Fruit fly (Drosophila melanogaster) whole organism, embryonic: ENCODE data around the gene arm.

Experiments
- Atf6 ChIP-seq: fragments of 200-800 bp; sonication (Bioruptor generic); IDR thresholded peaks from 2 replicates; pipeline ENCODE4 v1.3.6; 2022; ENCODE audit warnings: missing biosample characterization, missing genetic modification characterization
- CG10321 ChIP-seq: fragments of 200-800 bp; sonication (Bioruptor generic); IDR thresholded peaks from 2 replicates; pipeline ENCODE4 v1.3.6; 2022; ENCODE audit warnings: missing biosample characterization, missing genetic modification characterization
- CG11085 ChIP-seq: fragments of 200-800 bp; sonication (Bioruptor generic); IDR thresholded peaks from 2 replicates; pipeline ENCODE4 v1.3.6; 2022; ENCODE audit warnings: missing biosample characterization, missing genetic modification characterization
- CG12071 ChIP-seq: fragments of 200-800 bp; sonication (Bioruptor generic); optimal IDR thresholded peaks from 3 replicates; lab custom pipeline; 2018; ENCODE audit warnings: missing biosample characterization, mild to moderate bottlenecking, missing genetic modification characterization
- CG1233 ChIP-seq: fragments of 200-800 bp; sonication (Bioruptor generic); optimal IDR thresholded peaks from 4 replicates; lab custom pipeline; 2018; ENCODE audit warnings: missing biosample characterization, mild to moderate bottlenecking, missing genetic modification characterization
- CG12744 ChIP-seq: fragments of 200-800 bp; sonication (Bioruptor generic); optimal IDR thresholded peaks from 2 replicates; lab custom pipeline; 2016; ENCODE audit warnings: missing biosample characterization, missing genetic modification characterization
- CG13287 ChIP-seq: fragments of 200-800 bp; sonication (Bioruptor generic); IDR thresholded peaks from 2 replicates; pipeline ENCODE4 v1.3.6; 2022; ENCODE audit warnings: missing biosample characterization, missing genetic modification characterization; ENCODE audit not compliant: partially characterized antibody
- CG14050 ChIP-seq: fragments of 200-800 bp; sonication (Bioruptor generic); IDR thresholded peaks from 3 replicates; pipeline ENCODE4 v1.3.6; 2022; ENCODE audit warnings: missing biosample characterization, missing genetic modification characterization
- CG14441 ChIP-seq: fragments of 200-800 bp; sonication (Bioruptor generic); IDR thresholded peaks from 2 replicates; pipeline ENCODE4 v1.3.6; 2022; ENCODE audit warnings: missing biosample characterization, missing genetic modification characterization
- CG14965 ChIP-seq: fragments of 200-800 bp; sonication (Bioruptor generic); optimal IDR thresholded peaks from 2 replicates; lab custom pipeline; 2016; ENCODE audit warnings: missing biosample characterization, missing genetic modification characterization, borderline replicate concordance
- CG15514 ChIP-seq: fragments of 200-800 bp; sonication (Bioruptor generic); optimal IDR thresholded peaks from 3 replicates; lab custom pipeline; 2017; ENCODE audit warnings: missing biosample characterization, missing genetic modification characterization, mild to moderate bottlenecking, moderate library complexity, missing genetic modification reagents
- CG16779 ChIP-seq: fragments of 200-800 bp; sonication (Bioruptor generic); IDR thresholded peaks from 2 replicates; pipeline ENCODE4 v1.3.6; 2022; ENCODE audit warnings: missing biosample characterization, missing genetic modification characterization
- CG16863 ChIP-seq: fragments of 200-800 bp; sonication (Bioruptor generic); optimal IDR thresholded peaks from 3 replicates; lab custom pipeline; 2016; ENCODE audit warnings: missing biosample characterization, missing genetic modification characterization
- CG18476 ChIP-seq: fragments of 200-800 bp; sonication (Bioruptor generic); optimal IDR thresholded peaks from 2 replicates; lab custom pipeline; 2016; ENCODE audit warnings: missing biosample characterization, mild to moderate bottlenecking, missing genetic modification characterization
- CG18599 ChIP-seq: fragments of 200-800 bp; sonication (Bioruptor generic); optimal IDR thresholded peaks from 3 replicates; lab custom pipeline; 2017; ENCODE audit warnings: missing biosample characterization, missing genetic modification characterization, mild to moderate bottlenecking, moderate library complexity, missing genetic modification reagents
- CG18764 ChIP-seq: fragments of 200-800 bp; sonication (Bioruptor generic); optimal IDR thresholded peaks from 3 replicates; lab custom pipeline; 2016; ENCODE audit warnings: missing biosample characterization, missing genetic modification characterization
- CG2712 ChIP-seq: fragments of 200-800 bp; optimal IDR thresholded peaks from 3 replicates; lab custom pipeline; 2019; ENCODE audit warnings: missing biosample characterization, mild to moderate bottlenecking, missing genetic modification characterization, moderate library complexity
- CG31365 ChIP-seq: fragments of 200-800 bp; sonication (Bioruptor generic); optimal IDR thresholded peaks from 2 replicates; lab custom pipeline; 2018; ENCODE audit warnings: missing biosample characterization, mild to moderate bottlenecking, missing genetic modification characterization
- CG3281 ChIP-seq: fragments of 200-800 bp; sonication (Bioruptor generic); optimal IDR thresholded peaks from 3 replicates; lab custom pipeline; 2017; ENCODE audit warnings: missing biosample characterization, mild to moderate bottlenecking, missing genetic modification characterization
- CG4707 ChIP-seq: fragments of 200-800 bp; sonication (Bioruptor generic); optimal IDR thresholded peaks from 2 replicates; lab custom pipeline; 2018; ENCODE audit warnings: missing biosample characterization, mild to moderate bottlenecking, missing genetic modification characterization, moderate library complexity
- CG4820 ChIP-seq: fragments of 200-800 bp; sonication (Bioruptor generic); optimal IDR thresholded peaks from 3 replicates; lab custom pipeline; 2016; ENCODE audit warnings: missing biosample characterization, missing genetic modification characterization
- CG6175 ChIP-seq: fragments of 200-800 bp; sonication (Bioruptor generic); IDR thresholded peaks from 3 replicates; pipeline ENCODE4 v1.3.6; 2022; ENCODE audit warnings: missing biosample characterization, missing genetic modification characterization
- CG6689 ChIP-seq: fragments of 200-800 bp; sonication (Bioruptor generic); IDR thresholded peaks from 2 replicates; pipeline ENCODE4 v1.3.6; 2022; ENCODE audit warnings: missing biosample characterization, missing genetic modification characterization
- CG7556 ChIP-seq: fragments of 200-800 bp; sonication (Bioruptor generic); optimal IDR thresholded peaks from 2 replicates; lab custom pipeline; 2017; ENCODE audit warnings: missing biosample characterization, mild to moderate bottlenecking, missing genetic modification characterization
- CG7928 ChIP-seq: fragments of 200-800 bp; sonication (Bioruptor generic); optimal IDR thresholded peaks from 2 replicates; lab custom pipeline; 2017; ENCODE audit warnings: missing biosample characterization, mild to moderate bottlenecking, missing genetic modification characterization
- CG8089 ChIP-seq: fragments of 200-800 bp; sonication (Bioruptor generic); optimal IDR thresholded peaks from 3 replicates; lab custom pipeline; 2016; ENCODE audit warnings: missing biosample characterization, missing genetic modification characterization
- Ptx1 ChIP-seq: fragments of 200-800 bp; sonication (Bioruptor generic); IDR thresholded peaks from 2 replicates; pipeline ENCODE4 v1.3.6; 2022; ENCODE audit warnings: missing biosample characterization, missing genetic modification characterization
- ac ChIP-seq: fragments of 200-800 bp; sonication (Bioruptor generic); optimal IDR thresholded peaks from 3 replicates; lab custom pipeline; 2017; ENCODE audit warnings: missing biosample characterization, mild to moderate bottlenecking, missing genetic modification characterization
- ase ChIP-seq: fragments of 200-800 bp; sonication (Bioruptor generic); IDR thresholded peaks from 3 replicates; pipeline ENCODE4 v1.3.6; 2022; ENCODE audit warnings: missing biosample characterization, missing genetic modification characterization
- bcd ChIP-seq: fragments of 200-800 bp; sonication (Bioruptor generic); optimal IDR thresholded peaks from 2 replicates; lab custom pipeline; 2017; ENCODE audit warnings: missing biosample characterization, mild to moderate bottlenecking, missing genetic modification characterization
- chn ChIP-seq: fragments of 200-800 bp; sonication (Bioruptor generic); optimal IDR thresholded peaks from 2 replicates; lab custom pipeline; 2016; ENCODE audit warnings: missing biosample characterization, missing genetic modification characterization
- ci ChIP-seq: fragments of 200-800 bp; sonication (Bioruptor generic); IDR thresholded peaks from 3 replicates; pipeline ENCODE4 v1.3.6; 2022; ENCODE audit warnings: missing biosample characterization, missing genetic modification characterization
- dmrt11E ChIP-seq: fragments of 200-800 bp; sonication (Bioruptor generic); optimal IDR thresholded peaks from 3 replicates; lab custom pipeline; 2018; ENCODE audit warnings: missing biosample characterization, mild to moderate bottlenecking, missing genetic modification characterization, moderate library complexity
- fd102C ChIP-seq: fragments of 200-800 bp; sonication (Bioruptor generic); optimal IDR thresholded peaks from 2 replicates; lab custom pipeline; 2018; ENCODE audit warnings: missing biosample characterization, mild to moderate bottlenecking, missing genetic modification characterization, moderate library complexity
- fru ChIP-seq: fragments of >200 bp; optimal IDR thresholded peaks from 2 replicates; lab custom pipeline; 2017
- ham ChIP-seq: fragments of 200-800 bp; sonication (Bioruptor generic); IDR thresholded peaks from 2 replicates; pipeline ENCODE4 v1.3.6; 2022; ENCODE audit warnings: missing biosample characterization, missing genetic modification characterization
- her ChIP-seq: fragments of 200-800 bp; sonication (Bioruptor generic); optimal IDR thresholded peaks from 2 replicates; lab custom pipeline; 2016; ENCODE audit warnings: missing biosample characterization, missing genetic modification characterization
- hkb ChIP-seq, 2 experiments: fragments of 200-800 bp in 1 of 2; fragments of >200 bp in 1 of 2; sonication (Bioruptor generic) in 1 of 2; IDR thresholded peaks in 1 of 2; optimal IDR thresholded peaks in 1 of 2; 2 replicates each; pipeline versions ENCODE4 v1.3.6 to Lab custom; 2017 to 2022; ENCODE audit warnings: missing biosample characterization in 1 of 2, missing genetic modification characterization in 1 of 2
- lab ChIP-seq: fragments of 200-800 bp; sonication (Bioruptor generic); optimal IDR thresholded peaks from 3 replicates; lab custom pipeline; 2017; ENCODE audit warnings: missing biosample characterization, missing genetic modification characterization, mild to moderate bottlenecking, moderate library complexity, missing genetic modification reagents
- onecut ChIP-seq: fragments of 200-800 bp; sonication (Bioruptor generic); IDR thresholded peaks from 2 replicates; pipeline ENCODE4 v1.3.6; 2022; ENCODE audit warnings: missing biosample characterization, missing genetic modification characterization
- pho ChIP-seq: fragments of 200-800 bp; sonication (Bioruptor generic); optimal IDR thresholded peaks from 2 replicates; lab custom pipeline; 2016; ENCODE audit warnings: missing biosample characterization, missing genetic modification characterization
- rib ChIP-seq: fragments of 200-800 bp; sonication (Bioruptor generic); IDR thresholded peaks from 2 replicates; pipeline ENCODE4 v1.3.6; 2022; ENCODE audit warnings: missing biosample characterization, missing genetic modification characterization
- ro ChIP-seq: fragments of 200-800 bp; sonication (Bioruptor generic); IDR thresholded peaks from 2 replicates; pipeline ENCODE4 v1.3.6; 2022; ENCODE audit warnings: missing biosample characterization, missing genetic modification characterization
- scrt ChIP-seq: fragments of 200-800 bp; sonication (Bioruptor generic); optimal IDR thresholded peaks from 2 replicates; lab custom pipeline; 2018; ENCODE audit warnings: missing biosample characterization, mild to moderate bottlenecking, missing genetic modification characterization, moderate library complexity
- so ChIP-seq: fragments of 200-800 bp; sonication (Bioruptor generic); IDR thresholded peaks from 3 replicates; pipeline ENCODE4 v1.3.6; 2022; ENCODE audit warnings: missing biosample characterization, missing genetic modification characterization
- tll ChIP-seq, 2 experiments: fragments of 200-800 bp in 1 of 2; fragments of >200 bp in 1 of 2; sonication (Bioruptor generic) in 1 of 2; optimal IDR thresholded peaks; 2 replicates each; lab custom pipeline; 2017 to 2019; ENCODE audit warnings: missing biosample characterization in 2 of 2, missing genetic modification characterization in 2 of 2, mild to moderate bottlenecking in 1 of 2, moderate library complexity in 1 of 2
- toy ChIP-seq: fragments of 200-800 bp; sonication (Bioruptor generic); IDR thresholded peaks from 2 replicates; pipeline ENCODE4 v1.3.6; 2022; ENCODE audit warnings: missing biosample characterization, missing genetic modification characterization
- z ChIP-seq: fragments of 200-800 bp; sonication (Bioruptor generic); IDR thresholded peaks from 3 replicates; pipeline ENCODE4 v1.3.6; 2022; ENCODE audit warnings: missing biosample characterization, missing genetic modification characterization
- zfh1 ChIP-seq: fragments of 200-800 bp; sonication (Bioruptor generic); IDR thresholded peaks from 3 replicates; pipeline ENCODE4 v1.3.6; 2022; ENCODE audit warnings: missing biosample characterization, missing genetic modification characterization

Gene arm

DNA sequence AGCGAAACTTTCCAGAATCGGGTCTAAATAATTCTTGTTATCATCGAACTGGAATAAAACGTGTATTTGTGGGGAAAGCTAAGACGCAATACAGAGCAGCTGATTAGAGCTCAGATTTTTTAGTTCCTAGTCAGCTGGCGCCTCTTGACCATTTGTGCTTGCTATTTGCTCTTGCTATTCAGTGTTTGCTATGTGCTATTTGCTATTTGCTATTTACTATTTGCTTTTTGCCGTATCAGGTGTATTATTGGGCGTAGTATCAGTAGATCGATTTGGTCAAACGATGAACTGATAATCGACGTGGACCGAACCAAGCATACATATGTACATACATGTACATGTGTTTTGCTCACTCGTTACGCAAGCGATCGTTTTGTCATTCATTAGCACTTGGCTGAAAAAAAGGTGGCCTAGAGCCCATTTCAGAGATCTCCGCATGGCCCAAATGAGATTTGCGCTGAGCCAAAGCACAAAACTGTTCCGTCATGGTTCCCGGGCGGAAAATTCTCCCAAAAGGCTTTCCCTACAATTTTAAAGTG lies 55.0 kb downstream of the arm start (continued):
- TF ChIP-seq CG14050 (GFP tag; lab: Robert Waterston, UW): 0 out of 3 replicates have a peak, but pooled peaks have one; percentile 17
- TF ChIP-seq CG18599 (GFP tag; lab: Kevin White, UChicago): peak; percentile 69
- no peak for TF ChIP-seq ro (GFP tag; lab: Robert Waterston, UW)
- TF ChIP-seq CG16779 (GFP tag; lab: Robert Waterston, UW): 0 out of 2 replicates have a peak, but pooled peaks have one; percentile 37
- TF ChIP-seq CG16863 (GFP tag; lab: Kevin White, UChicago): peak; percentile 61
- TF ChIP-seq CG10321 (GFP tag; lab: Robert Waterston, UW): peak; percentile 52; the same call in 1 of the 2 replicates
- TF ChIP-seq chn (GFP tag; lab: Kevin White, UChicago): no peak
- TF ChIP-seq pho (GFP tag; lab: Kevin White, UChicago): peak; percentile 72
- TF ChIP-seq CG2712 (tag; lab: Kevin White, UChicago): no peak
- TF ChIP-seq CG11085 (GFP tag; lab: Robert Waterston, UW): no peak
- TF ChIP-seq CG15514 (GFP tag; lab: Kevin White, UChicago): peak; percentile 70
- peak; percentile 22 for TF ChIP-seq CG18476 (GFP tag; lab: Kevin White, UChicago)
- peak; percentile 1 for TF ChIP-seq CG4707 (GFP tag; lab: Kevin White, UChicago)
- peak; percentile 24 for TF ChIP-seq CG7928
- TF ChIP-seq ham (GFP tag; lab: Robert Waterston, UW): peak; percentile 57; the same call in 1 of the 2 replicates
- no peak for TF ChIP-seq tll (GFP tag; optimal IDR thresholded peaks at IDR 0.05; lab: Kevin White, UChicago)
- no peak for TF ChIP-seq CG13287 (GFP tag; lab: Robert Waterston, UW)
- TF ChIP-seq hkb (optimal IDR thresholded peaks at IDR 0.05; lab: Kevin White, UChicago): no peak
- TF ChIP-seq hkb (GFP tag; IDR thresholded peaks at IDR 0.05; lab: Robert Waterston, UW): peak; percentile 72
- TF ChIP-seq zfh1 (GFP tag; lab: Robert Waterston, UW): peak; percentile 60; the same call in 1 of the 3 replicates
- TF ChIP-seq lab: peak; percentile 77
- TF ChIP-seq CG14965 (GFP tag; lab: Kevin White, UChicago): peak; percentile 35
- 0 out of 3 replicates have a peak, but pooled peaks have one; percentile 21 for TF ChIP-seq z
- TF ChIP-seq CG6175 (GFP tag; lab: Robert Waterston, UW): peak; percentile 61; the same call in 1 of the 3 replicates
- TF ChIP-seq bcd: peak; percentile 5
- peak; percentile 42 for TF ChIP-seq CG18764
- peak; percentile 37 for TF ChIP-seq CG1233 (GFP tag; lab: Kevin White, UChicago)
- TF ChIP-seq CG7556: peak; percentile 38
- TF ChIP-seq toy (GFP tag; lab: Robert Waterston, UW): peak; percentile 53; the same call in 1 of the 2 replicates
- TF ChIP-seq ac (GFP tag; lab: Kevin White, UChicago): no peak
- TF ChIP-seq CG14441 (GFP tag; lab: Robert Waterston, UW): peak; percentile 66
- 0 out of 3 replicates have a peak, but pooled peaks have one; percentile 43 for TF ChIP-seq so (GFP tag; lab: Robert Waterston, UW)
- no peak for TF ChIP-seq ase
- TF ChIP-seq CG12744 (GFP tag; lab: Kevin White, UChicago): peak; percentile 62
- peak; percentile 23 for TF ChIP-seq dmrt11E (tag; lab: Kevin White, UChicago)
- TF ChIP-seq CG31365: no peak
- no peak for TF ChIP-seq CG4820 (GFP tag; lab: Kevin White, UChicago)
- peak; percentile 17 for TF ChIP-seq scrt (GFP tag; lab: Kevin White, UChicago)
- TF ChIP-seq Atf6 (GFP tag; lab: Robert Waterston, UW): peak; percentile 41; the same call in 1 of the 2 replicates
- TF ChIP-seq onecut (GFP tag; lab: Robert Waterston, UW): peak; percentile 19; the same call in 1 of the 2 replicates
- peak; percentile 58 for TF ChIP-seq fd102C (GFP tag; lab: Kevin White, UChicago)
- peak; percentile 74 for TF ChIP-seq her (GFP tag; lab: Kevin White, UChicago)
- TF ChIP-seq fru (lab: Kevin White, UChicago): no peak
- peak; percentile 63 for TF ChIP-seq CG12071 (GFP tag; lab: Kevin White, UChicago)
- TF ChIP-seq CG3281 (GFP tag; lab: Kevin White, UChicago): peak; percentile 55
- peak; percentile 61 for TF ChIP-seq CG8089 (GFP tag; lab: Kevin White, UChicago)
- peak; percentile 76; the same call in 2 of the 3 replicates for TF ChIP-seq ci
- 0 out of 2 replicates have a peak, but pooled peaks have one; percentile 7 for TF ChIP-seq CG6689 (GFP tag; lab: Robert Waterston, UW)
- TF ChIP-seq Ptx1 (GFP tag; lab: Robert Waterston, UW): 0 out of 2 replicates have a peak, but pooled peaks have one; percentile 15
- TF ChIP-seq rib (GFP tag; lab: Robert Waterston, UW): peak; percentile 58; the same call in 1 of the 2 replicates
